Worm (Caenorhabditis elegans) whole organism, mixed stage, embryonic: ENCODE results near the gene golg-2.

Experiments
- M03D4.4 ChIP-seq: sonication (generic microtip); optimal IDR thresholded peaks from 2 replicates; lab custom pipeline; 2017; ENCODE audit warnings: mild to moderate bottlenecking, missing genetic modification characterization, missing compliant biosample characterization
- bed-3 ChIP-seq: fragments of 200-800 bp; sonication (Bioruptor generic); optimal IDR thresholded peaks from 3 replicates; lab custom pipeline; 2018; ENCODE audit warnings: mild to moderate bottlenecking, missing genetic modification characterization, moderate library complexity, missing compliant biosample characterization
- blmp-1 ChIP-seq: fragments of 150-350 bp; optimal IDR thresholded peaks from 2 replicates; lab custom pipeline; 2014; ENCODE audit warnings: missing biosample characterization, missing genetic modification characterization
- ceh-39 ChIP-seq: fragments of 150-350 bp; optimal IDR thresholded peaks from 2 replicates; lab custom pipeline; 2014; ENCODE audit warnings: missing biosample characterization, missing genetic modification characterization
- ceh-43 ChIP-seq: fragments of 200-800 bp; sonication (Bioruptor generic); optimal IDR thresholded peaks from 2 replicates; lab custom pipeline; 2018; ENCODE audit warnings: mild to moderate bottlenecking, missing genetic modification characterization, moderate library complexity, missing compliant biosample characterization
- ceh-83 ChIP-seq: fragments of 200-800 bp; sonication (Bioruptor generic); optimal IDR thresholded peaks from 2 replicates; lab custom pipeline; 2018; ENCODE audit warnings: mild to moderate bottlenecking, missing genetic modification characterization, missing compliant biosample characterization
- ces-1 ChIP-seq: fragments of 150-350 bp; optimal IDR thresholded peaks from 2 replicates; lab custom pipeline; 2014; ENCODE audit warnings: missing biosample characterization, missing genetic modification reagents, missing genetic modification characterization
- cnd-1 ChIP-seq: fragments of 200-800 bp; sonication (Bioruptor generic); optimal IDR thresholded peaks from 2 replicates; lab custom pipeline; 2018; ENCODE audit warnings: mild to moderate bottlenecking, missing genetic modification characterization, missing compliant biosample characterization
- drap-1 ChIP-seq: fragments of 200-800 bp; sonication (Bioruptor generic); optimal IDR thresholded peaks from 3 replicates; lab custom pipeline; 2018; ENCODE audit warnings: mild to moderate bottlenecking, missing genetic modification characterization, missing compliant biosample characterization
- elt-1 ChIP-seq: sonication (generic microtip); optimal IDR thresholded peaks from 2 replicates; lab custom pipeline; 2017; ENCODE audit warnings: missing genetic modification characterization, mild to moderate bottlenecking, missing compliant biosample characterization, antibody characterized with exemption, moderate library complexity, borderline replicate concordance; ENCODE audit not compliant: insufficient read depth
- elt-3 ChIP-seq: fragments of 150-350 bp; optimal IDR thresholded peaks from 2 replicates; lab custom pipeline; 2014; ENCODE audit warnings: missing biosample characterization, missing genetic modification characterization
- flh-1 ChIP-seq: fragments of 200-800 bp; sonication (Bioruptor generic); optimal IDR thresholded peaks from 2 replicates; lab custom pipeline; 2018; ENCODE audit warnings: mild to moderate bottlenecking, missing genetic modification characterization, moderate library complexity, missing compliant biosample characterization
- ham-2 ChIP-seq: fragments of 200-800 bp; sonication (Bioruptor generic); optimal IDR thresholded peaks from 2 replicates; lab custom pipeline; 2018; ENCODE audit warnings: mild to moderate bottlenecking, missing genetic modification characterization, missing compliant biosample characterization
- hlh-1 ChIP-seq: fragments of 150-350 bp; optimal IDR thresholded peaks from 2 replicates; lab custom pipeline; 2014; ENCODE audit warnings: missing biosample characterization, missing genetic modification reagents, missing genetic modification characterization
- lin-13 ChIP-seq: fragments of 150-350 bp; optimal IDR thresholded peaks from 2 replicates; lab custom pipeline; 2014; ENCODE audit warnings: missing biosample characterization, missing genetic modification characterization
- lin-32 ChIP-seq: fragments of 200-800 bp; sonication (Bioruptor generic); optimal IDR thresholded peaks from 2 replicates; lab custom pipeline; 2018; ENCODE audit warnings: mild to moderate bottlenecking, missing genetic modification characterization, missing compliant biosample characterization
- lsy-2 ChIP-seq: fragments of 150-350 bp; optimal IDR thresholded peaks from 2 replicates; lab custom pipeline; 2014; ENCODE audit warnings: missing biosample characterization, missing genetic modification characterization
- mab-5 ChIP-seq: fragments of 150-350 bp; optimal IDR thresholded peaks from 2 replicates; lab custom pipeline; 2014; ENCODE audit warnings: missing biosample characterization, missing genetic modification characterization
- mep-1 ChIP-seq: fragments of 150-350 bp; optimal IDR thresholded peaks from 2 replicates; lab custom pipeline; 2017; ENCODE audit warnings: missing biosample characterization, missing genetic modification reagents, missing genetic modification characterization, inconsistent platforms
- mls-2 ChIP-seq: sonication (generic microtip); optimal IDR thresholded peaks from 2 replicates; lab custom pipeline; 2016; ENCODE audit warnings: mild to moderate bottlenecking, missing genetic modification characterization, moderate library complexity, missing compliant biosample characterization
- nhr-12 ChIP-seq: fragments of 150-350 bp; optimal IDR thresholded peaks from 2 replicates; lab custom pipeline; 2014; ENCODE audit warnings: missing biosample characterization, missing genetic modification characterization
- nhr-2 ChIP-seq: fragments of 150-350 bp; optimal IDR thresholded peaks from 2 replicates; lab custom pipeline; 2014; ENCODE audit warnings: missing biosample characterization, missing genetic modification characterization
- nhr-237 ChIP-seq: fragments of 150-350 bp; optimal IDR thresholded peaks from 2 replicates; lab custom pipeline; 2014; ENCODE audit warnings: missing biosample characterization, missing genetic modification characterization
- nhr-28 ChIP-seq: fragments of 150-350 bp; optimal IDR thresholded peaks from 2 replicates; lab custom pipeline; 2014; ENCODE audit warnings: missing biosample characterization, missing genetic modification characterization
- nhr-76 ChIP-seq: sonication (generic microtip); optimal IDR thresholded peaks from 2 replicates; lab custom pipeline; 2017; ENCODE audit warnings: missing biosample characterization, missing genetic modification characterization
- pha-4 ChIP-seq: fragments of 150-350 bp; optimal IDR thresholded peaks from 2 replicates; lab custom pipeline; 2018; ENCODE audit warnings: missing biosample characterization, missing genetic modification reagents, missing genetic modification characterization
- sem-2 ChIP-seq: fragments of 200-800 bp; sonication (Bioruptor generic); optimal IDR thresholded peaks from 2 replicates; lab custom pipeline; 2018; ENCODE audit warnings: mild to moderate bottlenecking, missing genetic modification characterization, missing compliant biosample characterization
- snpc-4 ChIP-seq: fragments of 150-350 bp; optimal IDR thresholded peaks from 2 replicates; lab custom pipeline; 2014; ENCODE audit warnings: missing biosample characterization, missing genetic modification characterization
- sptf-1 ChIP-seq: sonication (generic microtip); optimal IDR thresholded peaks from 2 replicates; lab custom pipeline; 2017; ENCODE audit warnings: mild to moderate bottlenecking, missing genetic modification characterization, moderate library complexity, missing compliant biosample characterization
- tbx-8 ChIP-seq: fragments of 200-800 bp; sonication (Bioruptor generic); optimal IDR thresholded peaks from 2 replicates; lab custom pipeline; 2018; ENCODE audit warnings: mild to moderate bottlenecking, missing genetic modification characterization, moderate library complexity, missing compliant biosample characterization
- unc-120 ChIP-seq: sonication (generic microtip); optimal IDR thresholded peaks from 2 replicates; lab custom pipeline; 2017; ENCODE audit warnings: missing genetic modification characterization, missing compliant biosample characterization; ENCODE audit not compliant: poor library complexity, severe bottlenecking
- unc-39 ChIP-seq: fragments of 150-350 bp; optimal IDR thresholded peaks from 2 replicates; lab custom pipeline; 2014; ENCODE audit warnings: missing biosample characterization, missing genetic modification characterization
- unc-62 ChIP-seq: fragments of 150-350 bp; optimal IDR thresholded peaks from 2 replicates; lab custom pipeline; 2014; ENCODE audit warnings: missing biosample characterization, missing genetic modification reagents, missing genetic modification characterization
- zip-8 ChIP-seq: fragments of 150-350 bp; optimal IDR thresholded peaks from 2 replicates; lab custom pipeline; 2014; ENCODE audit warnings: missing biosample characterization, missing genetic modification characterization
- ztf-11 ChIP-seq: fragments of 150-350 bp; optimal IDR thresholded peaks from 2 replicates; lab custom pipeline; 2014; ENCODE audit warnings: missing biosample characterization, missing genetic modification characterization

Gene golg-2

ce11 chrII:5061794-5062368 lies 22.0 kb upstream of the golg-2 start, which contains the start of gene smc-5:
TSS of gene smc-5 (plus strand) at chrII:5062125.
- TF ChIP-seq bed-3 (no peak), lsy-2 (peak; percentile 85), ztf-11 (no peak), ceh-43 (GFP tag; lab: Kevin White, UChicago) (no peak), zip-8 (tag; lab: Kevin White, UChicago) (no peak), lin-32 (GFP tag; lab: Kevin White, UChicago) (no peak), mls-2 (tag; lab: Kevin White, UChicago) (no peak), snpc-4 (no peak), unc-62 (GFP tag; lab: Kevin White, UChicago) (no peak), ceh-39 (tag; lab: Kevin White, UChicago) (peak; percentile 42), elt-1 (no peak), ces-1 (GFP tag; lab: Kevin White, UChicago) (peak; percentile 56), drap-1 (no peak), flh-1 (GFP tag; lab: Kevin White, UChicago) (no peak), elt-3 (tag; lab: Kevin White, UChicago) (no peak), nhr-28 (tag; lab: Kevin White, UChicago) (no peak), nhr-2 (tag; lab: Kevin White, UChicago) (no peak), pha-4 (tag; lab: Kevin White, UChicago) (peak; percentile 8), hlh-1 (tag; lab: Kevin White, UChicago) (peak; percentile 57), lin-13 (no peak), mep-1 (peak; percentile 86), ceh-83 (GFP tag; lab: Kevin White, UChicago) (no peak), nhr-237 (tag; lab: Kevin White, UChicago) (peak; percentile 56), unc-39 (tag; lab: Kevin White, UChicago) (no peak), sptf-1 (tag; lab: Kevin White, UChicago) (no peak), unc-120 (tag; lab: Kevin White, UChicago) (peak; percentile 26)
- TF ChIP-seq, all 35 proteins: peak for 8

- TF ChIP-seq cnd-1 (tag; lab: Kevin White, UChicago) (no peak), nhr-12 (tag; lab: Kevin White, UChicago) (no peak), sptf-1 (tag; lab: Kevin White, UChicago) (no peak), pha-4 (tag; lab: Kevin White, UChicago) (no peak), nhr-28 (tag; lab: Kevin White, UChicago) (no peak), snpc-4 (no peak), unc-39 (tag; lab: Kevin White, UChicago) (no peak), bed-3 (no peak), ces-1 (GFP tag; lab: Kevin White, UChicago) (no peak), mep-1 (no peak), unc-120 (tag; lab: Kevin White, UChicago) (no peak)
- TF ChIP-seq, all 35 proteins: peak for 0
Measured at ce11 chrII:5060719-5061118, 20.8 kb upstream of the golg-2 start, which contains the start of gene pho-12. TSS of gene pho-12 (minus strand) at chrII:5060819.

ce11 chrII:5058036-5058435 lies 18.1 kb upstream of the golg-2 start, which contains the start of gene C27A2.12:
TSS of gene C27A2.12 (minus strand) at chrII:5058136.
- no peak for TF ChIP-seq mls-2 (tag; lab: Kevin White, UChicago)
- TF ChIP-seq sem-2 (GFP tag; lab: Kevin White, UChicago) = no peak
- no peak for TF ChIP-seq nhr-76 (tag; lab: Kevin White, UChicago)

- no peak for TF ChIP-seq unc-39 (tag; lab: Kevin White, UChicago)
- peak; percentile 55 for TF ChIP-seq M03D4.4 (tag; lab: Kevin White, UChicago)
- TF ChIP-seq unc-62 (GFP tag; lab: Kevin White, UChicago) = no peak
- peak; percentile 73 for TF ChIP-seq ceh-83 (GFP tag; lab: Kevin White, UChicago)
- no peak for TF ChIP-seq nhr-237 (tag; lab: Kevin White, UChicago)
- TF ChIP-seq cnd-1 (tag; lab: Kevin White, UChicago) = no peak
- no peak for TF ChIP-seq ztf-11
- no peak for TF ChIP-seq ceh-43 (GFP tag; lab: Kevin White, UChicago)
- peak; percentile 44 for TF ChIP-seq drap-1
- no peak for TF ChIP-seq flh-1 (GFP tag; lab: Kevin White, UChicago)
- TF ChIP-seq sem-2 (GFP tag; lab: Kevin White, UChicago) = peak; percentile 41
- TF ChIP-seq nhr-2 (tag; lab: Kevin White, UChicago) = no peak
- no peak for TF ChIP-seq blmp-1
- peak; percentile 1 for TF ChIP-seq bed-3
- no peak for TF ChIP-seq lin-32 (GFP tag; lab: Kevin White, UChicago)
- TF ChIP-seq nhr-76 (tag; lab: Kevin White, UChicago) = no peak
- TF ChIP-seq lsy-2 = no peak
- TF ChIP-seq hlh-1 (tag; lab: Kevin White, UChicago) = no peak
- TF ChIP-seq ces-1 (GFP tag; lab: Kevin White, UChicago) = no peak
- no peak for TF ChIP-seq nhr-28 (tag; lab: Kevin White, UChicago)
- TF ChIP-seq elt-3 (tag; lab: Kevin White, UChicago) = no peak
- TF ChIP-seq mep-1 = no peak
- no peak for TF ChIP-seq elt-1
- TF ChIP-seq ceh-39 (tag; lab: Kevin White, UChicago) = no peak
- no peak for TF ChIP-seq pha-4 (tag; lab: Kevin White, UChicago)
- no peak for TF ChIP-seq nhr-12 (tag; lab: Kevin White, UChicago)
- TF ChIP-seq unc-120 (tag; lab: Kevin White, UChicago) = no peak
- no peak for TF ChIP-seq zip-8 (tag; lab: Kevin White, UChicago)
- TF ChIP-seq tbx-8 = peak; percentile 35
- TF ChIP-seq mls-2 (tag; lab: Kevin White, UChicago) = peak; percentile 47
- TF ChIP-seq ham-2 = peak; percentile 17
- no peak for TF ChIP-seq mab-5
- TF ChIP-seq lin-13 = no peak
- peak; percentile 60 for TF ChIP-seq sptf-1 (tag; lab: Kevin White, UChicago)
- TF ChIP-seq snpc-4 = no peak
Measured at ce11 chrII:5057315-5057714, 17.4 kb upstream of the golg-2 start.
